Fruit fly (Drosophila melanogaster): Measurements from ENCODE around the gene bchs.

bchs gene

DNA sequence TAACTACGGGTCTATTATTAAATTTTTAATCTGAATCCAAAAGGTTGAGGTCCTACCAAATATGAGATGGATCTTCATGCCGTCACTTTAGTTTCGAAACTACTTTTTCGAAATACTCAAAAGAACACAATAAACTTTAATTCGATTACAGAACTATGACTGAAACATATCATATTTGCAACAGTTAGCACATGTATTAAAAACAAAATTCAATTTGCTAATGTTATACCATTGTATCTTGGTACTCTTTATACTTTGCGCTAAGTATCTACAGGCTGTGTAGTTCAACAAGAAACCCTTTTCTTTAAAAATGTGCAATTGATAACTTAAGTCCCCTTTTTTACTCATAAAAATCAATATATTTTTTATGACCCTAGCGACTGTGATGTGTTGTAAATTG is 22.3 kb upstream of the bchs start, which contains the start of the genes Sfp26Ac and CG43185:
Gene Sfp26Ac, minus strand, starts transcription at position 101 of the 400 bp plus-strand sequence.
Gene CG43185, plus strand, starts transcription at position 215 of the 400 bp plus-strand sequence.
- TF ChIP-seq toy (GFP tag; IDR thresholded peaks at IDR 0.05), result no peak
- TF ChIP-seq CG2202 (tag; optimal IDR thresholded peaks at IDR 0.05), result no peak
- no peak for TF ChIP-seq CG3847 (GFP tag; IDR thresholded peaks at IDR 0.05)

DNA sequence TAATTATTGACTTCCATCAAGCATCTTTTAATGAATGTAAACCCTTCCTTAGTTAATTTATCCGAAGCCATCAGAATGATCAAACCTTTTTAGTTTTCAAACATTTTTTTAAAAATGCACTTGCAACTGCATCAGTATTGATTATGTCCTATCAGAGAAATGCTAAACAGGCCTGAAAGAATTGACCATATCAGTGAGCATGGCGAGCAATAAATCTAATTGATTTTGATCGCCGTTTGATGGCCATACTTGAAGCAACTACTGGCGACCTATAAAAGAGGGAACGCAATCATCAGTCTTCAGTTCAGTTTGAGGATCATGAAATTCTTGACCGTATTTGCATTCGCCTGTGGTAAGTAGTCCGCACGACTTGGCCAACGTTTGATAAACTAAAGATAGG is 21.3 kb upstream of the bchs start, which contains the start of gene CG9029:
Gene CG9029, plus strand, starts transcription at position 301 of the 400 bp plus-strand sequence.
- TF ChIP-seq CG12219 (GFP tag; optimal IDR thresholded peaks at IDR 0.05) (no peak), so (GFP tag; IDR thresholded peaks at IDR 0.05) (no peak), sr (GFP tag; IDR thresholded peaks at IDR 0.05) (no peak), CG30020 (tag; optimal IDR thresholded peaks at IDR 0.05) (no peak), slp2 (GFP tag; optimal IDR thresholded peaks at IDR 0.05) (no peak), fd3F (GFP tag; optimal IDR thresholded peaks at IDR 0.05) (no peak), CG6813 (GFP tag; optimal IDR thresholded peaks at IDR 0.05) (no peak)

DNA sequence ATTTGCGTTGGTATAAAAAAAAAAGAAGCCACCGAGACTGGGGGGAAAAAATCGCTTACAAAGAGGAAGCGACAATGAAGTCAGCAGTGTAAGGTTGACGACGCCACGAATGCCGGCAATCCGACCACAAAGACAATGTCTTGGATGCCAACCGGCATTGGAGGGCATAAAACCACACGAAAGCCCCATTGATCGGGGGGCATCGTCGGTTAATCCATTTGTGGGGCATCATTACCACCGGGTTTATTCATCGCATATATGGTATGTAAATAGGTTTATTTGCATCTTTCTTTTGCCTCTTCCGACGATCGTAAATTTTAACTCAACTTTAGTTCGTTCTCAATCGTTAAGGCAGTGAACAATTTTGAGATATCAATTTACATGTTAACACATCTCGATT is 20.0 kb upstream of the bchs start:
- TF ChIP-seq chinmo (GFP tag; IDR thresholded peaks at IDR 0.05; ENCODE audit: partially characterized antibody) (peak; percentile 63; the same call in 1 of the 4 replicates), abd-A (tag; optimal IDR thresholded peaks at IDR 0.05) (peak; percentile 24), Deaf1 (tag; optimal IDR thresholded peaks at IDR 0.05) (peak; percentile 27), vnd (GFP tag; IDR thresholded peaks at IDR 0.05; ENCODE audit: partially characterized antibody) (no peak), z (GFP tag; IDR thresholded peaks at IDR 0.05) (0 out of 3 replicates have a peak, but pooled peaks have one; percentile 44), CG31224 (GFP tag; IDR thresholded peaks at IDR 0.05) (no peak), sd (tag; optimal IDR thresholded peaks at IDR 0.05) (peak; percentile 77), Eip74EF (GFP tag; optimal IDR thresholded peaks at IDR 0.05) (peak in 1 of 2 experiments; percentile 55), oc (tag; optimal IDR thresholded peaks at IDR 0.05) (peak; percentile 72), pb (GFP tag; optimal IDR thresholded peaks at IDR 0.05) (peak; percentile 10), grn (GFP tag; optimal IDR thresholded peaks at IDR 0.05) (no peak), Dref (GFP tag; IDR thresholded peaks at IDR 0.05) (no peak), vvl (GFP tag; IDR thresholded peaks at IDR 0.05) (peak; percentile 84), maf-S (GFP tag; optimal IDR thresholded peaks at IDR 0.05) (no peak), CG12769 (tag; optimal IDR thresholded peaks at IDR 0.05) (peak; percentile 33), zen2 (GFP tag; IDR thresholded peaks at IDR 0.05; ENCODE audit: partially characterized antibody) (0 out of 3 replicates have a peak, but pooled peaks have one; percentile 1)

DNA sequence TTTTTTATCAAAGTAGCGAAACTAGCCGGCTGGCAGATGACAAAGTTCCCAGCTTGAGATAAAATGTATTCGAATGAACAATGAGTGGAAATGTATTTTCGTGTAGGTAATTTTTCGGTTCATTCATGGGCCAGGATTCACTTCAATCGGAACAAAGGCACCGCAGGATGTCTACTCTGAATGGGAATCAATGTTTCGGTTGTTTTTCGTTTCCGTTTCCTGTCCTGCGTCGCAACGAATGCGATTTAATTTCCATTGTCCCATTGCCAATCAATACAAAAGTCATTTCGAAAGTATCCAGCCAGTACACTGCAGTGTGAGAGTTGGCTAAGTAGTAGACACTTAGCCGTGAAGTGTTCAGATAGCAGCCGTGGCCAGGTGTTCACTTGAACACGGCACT is 16.4 kb upstream of the bchs start:
- TF ChIP-seq CG12744 (GFP tag; optimal IDR thresholded peaks at IDR 0.05) (no peak), D19B (GFP tag; optimal IDR thresholded peaks at IDR 0.05) (no peak), nerfin-1 (tag; optimal IDR thresholded peaks at IDR 0.05) (no peak), zen (tag; optimal IDR thresholded peaks at IDR 0.05) (peak; percentile 69), tll (GFP tag; optimal IDR thresholded peaks at IDR 0.05) (peak in 1 of 2 experiments; percentile 24), D (optimal IDR thresholded peaks at IDR 0.05) (peak; percentile 91), D (GFP tag; optimal IDR thresholded peaks at IDR 0.05) (no peak)

DNA sequence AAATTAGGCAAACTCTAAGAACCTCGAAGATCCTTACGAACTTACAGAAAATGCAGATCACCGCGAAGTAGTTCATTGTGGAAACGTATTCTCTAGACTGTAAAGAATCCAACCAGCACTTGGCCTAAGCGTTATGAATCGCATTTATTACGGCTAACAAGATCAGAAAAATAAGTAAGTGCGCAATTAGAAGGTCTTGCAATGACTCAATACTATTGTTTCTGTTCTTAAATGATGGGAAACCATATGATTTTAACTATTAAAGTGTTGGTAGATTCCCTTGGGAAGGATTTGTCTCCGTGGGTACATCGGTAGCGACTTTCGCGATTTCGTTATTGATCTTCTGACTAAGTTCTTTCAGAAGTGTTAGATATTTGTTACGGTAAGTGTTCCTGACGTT is 14.2 kb upstream of the bchs start, which contains the start of gene Acp26Ab:
Gene Acp26Ab, minus strand, starts transcription at position 101 of the 400 bp plus-strand sequence.
- TF ChIP-seq CG4360 (GFP tag; IDR thresholded peaks at IDR 0.05), result no peak
- TF ChIP-seq CG31388 (GFP tag; optimal IDR thresholded peaks at IDR 0.05), result no peak
- TF ChIP-seq odd (GFP tag; optimal IDR thresholded peaks at IDR 0.05), result no peak
- no peak for TF ChIP-seq CG42726 (GFP tag; IDR thresholded peaks at IDR 0.05; ENCODE audit: partially characterized antibody)
- no peak for TF ChIP-seq rib (GFP tag; IDR thresholded peaks at IDR 0.05)
- TF ChIP-seq CG12769 (tag; optimal IDR thresholded peaks at IDR 0.05), result no peak
- no peak for TF ChIP-seq Hmr (GFP tag; optimal IDR thresholded peaks at IDR 0.05)
- TF ChIP-seq Hey (tag; optimal IDR thresholded peaks at IDR 0.05), result no peak
- TF ChIP-seq lmd (GFP tag; IDR thresholded peaks at IDR 0.05), result no peak
- no peak for TF ChIP-seq CG8765 (GFP tag; IDR thresholded peaks at IDR 0.05)
- TF ChIP-seq tin (GFP tag; optimal IDR thresholded peaks at IDR 0.05), result no peak
- no peak for TF ChIP-seq CG14050 (GFP tag; IDR thresholded peaks at IDR 0.05)
- TF ChIP-seq cwo (GFP tag; optimal IDR thresholded peaks at IDR 0.05), result no peak
- TF ChIP-seq CG2120 (GFP tag; optimal IDR thresholded peaks at IDR 0.05), result no peak
